Worm (Caenorhabditis elegans) whole organism, young adult: ENCODE measurements around the gene mboa-2.

ENCODE experiments used
- F10E7.11 ChIP-seq: sonication (generic microtip); optimal IDR thresholded peaks from 2 replicates; lab custom pipeline; 2017; ENCODE audit warnings: mild to moderate bottlenecking, missing genetic modification characterization, moderate library complexity, missing compliant biosample characterization
- F37B4.10 ChIP-seq: fragments of 200-800 bp; sonication (Bioruptor generic); IDR thresholded peaks from 2 replicates; pipeline ENCODE4 v1.3.6; 2022; ENCODE audit warnings: missing genetic modification characterization, missing compliant biosample characterization
- F55B11.4 ChIP-seq: sonication (generic microtip); optimal IDR thresholded peaks from 2 replicates; lab custom pipeline; 2016; ENCODE audit warnings: missing compliant biosample characterization, missing genetic modification characterization, borderline replicate concordance; ENCODE audit not compliant: insufficient read depth
- Y67H2A.10 ChIP-seq: fragments of 200-800 bp; sonication (Bioruptor generic); conservative IDR thresholded peaks from 2 replicates; pipeline ENCODE4 v1.3.6; 2022; ENCODE audit warnings: missing genetic modification reagents, missing genetic modification characterization, missing compliant biosample characterization
- ama-1 ChIP-seq, 3 experiments: fragments of 150-350 bp in 1 of 3; sonication (generic microtip) in 2 of 3; optimal IDR thresholded peaks; 2 replicates each; lab custom pipeline; 2014 to 2018; ENCODE audit warnings: missing biosample characterization in 2 of 3, missing genetic modification characterization in 2 of 3, missing genetic modification reagents in 2 of 3
- ceh-58 ChIP-seq: fragments of 200-800 bp; sonication (Bioruptor generic); IDR thresholded peaks from 2 replicates; pipeline ENCODE4 v1.3.6; 2022; ENCODE audit warnings: missing genetic modification characterization, missing compliant biosample characterization
- ceh-91 ChIP-seq: fragments of 200-800 bp; sonication (Bioruptor generic); IDR thresholded peaks from 2 replicates; pipeline ENCODE4 v1.3.6; 2022; ENCODE audit warnings: missing genetic modification reagents, missing genetic modification characterization, missing compliant biosample characterization
- chd-7 ChIP-seq: sonication (generic microtip); optimal IDR thresholded peaks from 2 replicates; lab custom pipeline; 2016; ENCODE audit warnings: mild to moderate bottlenecking, missing genetic modification characterization, moderate library complexity, missing compliant biosample characterization
- lin-54 ChIP-seq: fragments of 200-800 bp; sonication (Bioruptor generic); optimal IDR thresholded peaks from 2 replicates; lab custom pipeline; 2018; ENCODE audit warnings: mild to moderate bottlenecking, missing genetic modification characterization, missing compliant biosample characterization
- mcd-1 ChIP-seq: fragments of 200-800 bp; sonication (Bioruptor generic); IDR thresholded peaks from 2 replicates; pipeline ENCODE4 v1.3.6; 2022; ENCODE audit warnings: missing genetic modification reagents, missing genetic modification characterization, missing compliant biosample characterization
- nhr-80 ChIP-seq: sonication (generic microtip); optimal IDR thresholded peaks from 2 replicates; lab custom pipeline; 2016; ENCODE audit warnings: missing genetic modification characterization, missing compliant biosample characterization
- nhr-90 ChIP-seq: sonication (generic microtip); optimal IDR thresholded peaks from 2 replicates; lab custom pipeline; 2016; ENCODE audit warnings: missing genotype, mild to moderate bottlenecking, missing genetic modification characterization, missing compliant biosample characterization

ce11 chrV:11094698-11095097 is 27.6 kb downstream of the mboa-2 start:
- TF ChIP-seq ama-1 (optimal IDR thresholded peaks at IDR 0.05; lab: Kevin White, UChicago): no peak
- no peak for TF ChIP-seq ama-1 (GFP tag; optimal IDR thresholded peaks at IDR 0.05; lab: Kevin White, UChicago)
- no peak for TF ChIP-seq F37B4.10 (GFP tag; lab: Robert Waterston, UW)
- no peak for TF ChIP-seq chd-7
- TF ChIP-seq ceh-58 (GFP tag; lab: Robert Waterston, UW): no peak
- TF ChIP-seq lin-54: no peak
- no peak for TF ChIP-seq Y67H2A.10
- TF ChIP-seq nhr-80 (tag; lab: Kevin White, UChicago): no peak
- TF ChIP-seq nhr-90 (tag; lab: Kevin White, UChicago): no peak
- no peak for TF ChIP-seq F10E7.11 (tag; lab: Kevin White, UChicago)
- TF ChIP-seq ceh-91 (GFP tag; lab: Robert Waterston, UW): no peak
- no peak for TF ChIP-seq F55B11.4
- TF ChIP-seq mcd-1 (GFP tag; lab: Robert Waterston, UW): no peak
